Worm (Caenorhabditis elegans): ENCODE data around the gene best-23.

ce11 chrII:7860221-7860928, 47.0 kb downstream of the best-23 start, which contains the start of gene lin-5:
- no peak for TF ChIP-seq ama-1 (optimal IDR thresholded peaks at IDR 0.05)
- TF ChIP-seq tra-4 (tag; optimal IDR thresholded peaks at IDR 0.05) = no peak
- no peak for TF ChIP-seq hmg-4 (GFP tag; optimal IDR thresholded peaks at IDR 0.05)
- TF ChIP-seq flt-1 (GFP tag; IDR thresholded peaks at IDR 0.05) = no peak
- TF ChIP-seq hnd-1 (tag; optimal IDR thresholded peaks at IDR 0.05) = no peak
- no peak for TF ChIP-seq ceh-13 (GFP tag; optimal IDR thresholded peaks at IDR 0.05)
- no peak for TF ChIP-seq tbx-11 (GFP tag; IDR thresholded peaks at IDR 0.05)
- no peak for TF ChIP-seq ceh-36 (tag; optimal IDR thresholded peaks at IDR 0.05)
- TF ChIP-seq ets-7 (tag; optimal IDR thresholded peaks at IDR 0.05) = no peak
- TF ChIP-seq sea-1 (GFP tag; conservative IDR thresholded peaks at IDR 0.05) = no peak
- TF ChIP-seq scrt-1 (GFP tag; IDR thresholded peaks at IDR 0.05) = no peak
